Worm (Caenorhabditis elegans): ENCODE results near the gene W02A2.5.

The W02A2.5 gene

ce11 chrIV:13342555-13342954 lies at the start of gene W02A2.5:
TSS of gene W02A2.5 (plus strand) at chrIV:13342855.
- no peak for TF ChIP-seq Y116A8C.19 (tag; optimal IDR thresholded peaks at IDR 0.05; ENCODE audit: borderline replicate concordance)
- TF ChIP-seq efl-1 (optimal IDR thresholded peaks at IDR 0.05), result no peak
- peak in 1 of 2 experiments; percentile 43 for TF ChIP-seq efl-1 (GFP tag; optimal IDR thresholded peaks at IDR 0.05 in 1 of 2)
- no peak for TF ChIP-seq zip-4 (GFP tag; optimal IDR thresholded peaks at IDR 0.05)

ce11 chrIV:13297746-13298145 lies 44.9 kb upstream of the W02A2.5 start, which contains the start of the genes Y67H2A.2 and micu-1:
TSS of gene Y67H2A.2 (minus strand) at chrIV:13297819.
TSS of gene micu-1 (plus strand) at chrIV:13297926.
- peak; percentile 84 for TF ChIP-seq xbp-1 (tag; optimal IDR thresholded peaks at IDR 0.05)
- TF ChIP-seq snpc-4 (tag; optimal IDR thresholded peaks at IDR 0.05), result peak; percentile 69
- peak; percentile 60 for TF ChIP-seq egl-13 (tag; optimal IDR thresholded peaks at IDR 0.05)
- TF ChIP-seq C04F5.9 (tag; optimal IDR thresholded peaks at IDR 0.05), result peak; percentile 46
- peak in 1 of 6 experiments; percentile 50 for TF ChIP-seq elt-3 (tag; optimal IDR thresholded peaks at IDR 0.05)
- TF ChIP-seq unc-62 (GFP tag; optimal IDR thresholded peaks at IDR 0.05), result no peak
- peak; percentile 63 for TF ChIP-seq nhr-77 (tag; optimal IDR thresholded peaks at IDR 0.05)
- no peak for TF ChIP-seq grh-1 (GFP tag; IDR thresholded peaks at IDR 0.05)
- peak; percentile 50 for TF ChIP-seq lir-3 (tag; optimal IDR thresholded peaks at IDR 0.05; ENCODE audit: poor library complexity)
- peak; percentile 1 for TF ChIP-seq zag-1 (tag; optimal IDR thresholded peaks at IDR 0.05)
- TF ChIP-seq mab-9 (GFP tag; IDR thresholded peaks at IDR 0.05), result peak; percentile 84
- TF ChIP-seq ama-1 (optimal IDR thresholded peaks at IDR 0.05), result peak; percentile 18
- TF ChIP-seq alr-1 (tag; optimal IDR thresholded peaks at IDR 0.05; ENCODE audit: borderline replicate concordance), result no peak
- TF ChIP-seq swsn-7 (tag; optimal IDR thresholded peaks at IDR 0.05), result peak; percentile 87
- peak; percentile 80 for TF ChIP-seq unc-86 (tag; optimal IDR thresholded peaks at IDR 0.05)
- TF ChIP-seq pag-3 (tag; optimal IDR thresholded peaks at IDR 0.05; ENCODE audit: borderline replicate concordance, insufficient read depth), result no peak
- peak; percentile 88 for TF ChIP-seq dsc-1 (tag; optimal IDR thresholded peaks at IDR 0.05)
- TF ChIP-seq nhr-11 (tag; optimal IDR thresholded peaks at IDR 0.05), result no peak
- peak; percentile 90 for TF ChIP-seq nhr-71 (tag; optimal IDR thresholded peaks at IDR 0.05)
- no peak for TF ChIP-seq unc-98 (GFP tag; IDR thresholded peaks at IDR 0.05)
- TF ChIP-seq sup-37 (GFP tag; optimal IDR thresholded peaks at IDR 0.05), result no peak
- TF ChIP-seq efl-3 (GFP tag; optimal IDR thresholded peaks at IDR 0.05), result no peak
- peak; percentile 41 for TF ChIP-seq aly-2 (tag; optimal IDR thresholded peaks at IDR 0.05)
- peak; percentile 74 for TF ChIP-seq lin-13 (GFP tag; optimal IDR thresholded peaks at IDR 0.05)
- peak; percentile 72 for TF ChIP-seq nhr-90 (tag; optimal IDR thresholded peaks at IDR 0.05; ENCODE audit: poor library complexity)
- TF ChIP-seq nhr-76 (tag; optimal IDR thresholded peaks at IDR 0.05), result no peak
- TF ChIP-seq F16B12.6 (tag; optimal IDR thresholded peaks at IDR 0.05), result peak; percentile 51
- peak; percentile 81 for TF ChIP-seq nhr-20 (tag; optimal IDR thresholded peaks at IDR 0.05)
- TF ChIP-seq rnt-1 (tag; optimal IDR thresholded peaks at IDR 0.05), result peak; percentile 89
- TF ChIP-seq nhr-84 (tag; optimal IDR thresholded peaks at IDR 0.05), result no peak
- peak; percentile 56 for TF ChIP-seq sox-4 (tag; optimal IDR thresholded peaks at IDR 0.05)
- TF ChIP-seq irx-1 (tag; optimal IDR thresholded peaks at IDR 0.05), result peak; percentile 73
- TF ChIP-seq C16A3.4 (tag; optimal IDR thresholded peaks at IDR 0.05), result peak; percentile 76
- no peak for TF ChIP-seq C34B4.2 (tag; optimal IDR thresholded peaks at IDR 0.05)
- TF ChIP-seq zip-4 (GFP tag; optimal IDR thresholded peaks at IDR 0.05), result peak; percentile 54
- TF ChIP-seq unc-130 (tag; optimal IDR thresholded peaks at IDR 0.05), result peak; percentile 42
- no peak for TF ChIP-seq ztf-4 (tag; optimal IDR thresholded peaks at IDR 0.05)
- no peak for TF ChIP-seq mep-1 (tag; optimal IDR thresholded peaks at IDR 0.05)
- no peak for TF ChIP-seq Y116A8C.19 (tag; optimal IDR thresholded peaks at IDR 0.05; ENCODE audit: borderline replicate concordance)
- TF ChIP-seq efl-1 (optimal IDR thresholded peaks at IDR 0.05), result peak; percentile 80 to 82
- peak; percentile 73 to 97 for TF ChIP-seq efl-1 (GFP tag; optimal IDR thresholded peaks at IDR 0.05 in 1 of 2)
- TF ChIP-seq fkh-4 (tag; optimal IDR thresholded peaks at IDR 0.05; ENCODE audit: borderline replicate concordance), result no peak
- peak; percentile 80 to 85 for TF ChIP-seq lin-35 (GFP tag; optimal IDR thresholded peaks at IDR 0.05)
- TF ChIP-seq ceh-63 (GFP tag; optimal IDR thresholded peaks at IDR 0.05), result peak; percentile 36
- peak; percentile 78 for TF ChIP-seq nhr-85 (tag)
- TF ChIP-seq ets-5 (GFP tag; IDR thresholded peaks at IDR 0.05), result no peak
- TF ChIP-seq unc-30 (tag; optimal IDR thresholded peaks at IDR 0.05), result no peak
- no peak for TF ChIP-seq nhr-28 (tag; optimal IDR thresholded peaks at IDR 0.05)
- TF ChIP-seq nhr-12 (tag; optimal IDR thresholded peaks at IDR 0.05), result no peak
- peak; percentile 18 for TF ChIP-seq hpl-2 (GFP tag; optimal IDR thresholded peaks at IDR 0.05)
- TF ChIP-seq snu-23 (GFP tag; optimal IDR thresholded peaks at IDR 0.05), result peak; percentile 87
